Worm (Caenorhabditis elegans) whole organism, young adult: ENCODE measurements around the gene ppt-1.
A peak's percentile ranks its signal among the peaks of the same experiment; 100 is the strongest.
"Not testable (repeated sequence)": the region's sequence is repeated elsewhere in the genome, so short reads cannot be mapped to it uniquely, and the experiment has no call there.

ENCODE experiments used
- C06A6.2 ChIP-seq: fragments of 200-800 bp; sonication (Bioruptor generic); conservative IDR thresholded peaks from 2 replicates; pipeline ENCODE4 v1.3.6; 2022; ENCODE audit warnings: missing genetic modification characterization, missing compliant biosample characterization
- F49E8.2 ChIP-seq: sonication (generic microtip); optimal IDR thresholded peaks from 3 replicates; lab custom pipeline; 2017; ENCODE audit warnings: missing genetic modification characterization, mild to moderate bottlenecking, missing compliant biosample characterization, antibody characterized with exemption, moderate library complexity; ENCODE audit not compliant: insufficient read depth
- Y67H2A.10 ChIP-seq: fragments of 200-800 bp; sonication (Bioruptor generic); conservative IDR thresholded peaks from 2 replicates; pipeline ENCODE4 v1.3.6; 2022; ENCODE audit warnings: missing genetic modification reagents, missing genetic modification characterization, missing compliant biosample characterization
- attf-3 ChIP-seq: fragments of 200-800 bp; sonication (Bioruptor generic); conservative IDR thresholded peaks from 2 replicates; pipeline ENCODE4 v1.3.6; 2022; ENCODE audit warnings: missing genetic modification reagents, missing genetic modification characterization, missing compliant biosample characterization
- nhr-80 ChIP-seq: sonication (generic microtip); optimal IDR thresholded peaks from 2 replicates; lab custom pipeline; 2016; ENCODE audit warnings: missing genetic modification characterization, missing compliant biosample characterization
- rec-8 ChIP-seq, 2 experiments: sonication (generic microtip); optimal IDR thresholded peaks; 2 replicates each; lab custom pipeline; 2016; ENCODE audit warnings: mild to moderate bottlenecking in 2 of 2, missing genetic modification characterization in 2 of 2, missing genetic modification reagents in 2 of 2, missing genotype in 2 of 2, missing biosample characterization in 1 of 2, missing compliant biosample characterization in 1 of 2, moderate library complexity in 1 of 2
- tbx-9 ChIP-seq: sonication (generic microtip); optimal IDR thresholded peaks from 2 replicates; lab custom pipeline; 2016; ENCODE audit warnings: borderline replicate concordance, missing genetic modification characterization, inconsistent platforms, missing compliant biosample characterization
- ztf-28 ChIP-seq: fragments of 200-800 bp; sonication (Bioruptor generic); IDR thresholded peaks from 2 replicates; pipeline ENCODE4 v1.3.6; 2022; ENCODE audit warnings: missing genetic modification reagents, missing genetic modification characterization, missing compliant biosample characterization

ppt-1 gene

DNA sequence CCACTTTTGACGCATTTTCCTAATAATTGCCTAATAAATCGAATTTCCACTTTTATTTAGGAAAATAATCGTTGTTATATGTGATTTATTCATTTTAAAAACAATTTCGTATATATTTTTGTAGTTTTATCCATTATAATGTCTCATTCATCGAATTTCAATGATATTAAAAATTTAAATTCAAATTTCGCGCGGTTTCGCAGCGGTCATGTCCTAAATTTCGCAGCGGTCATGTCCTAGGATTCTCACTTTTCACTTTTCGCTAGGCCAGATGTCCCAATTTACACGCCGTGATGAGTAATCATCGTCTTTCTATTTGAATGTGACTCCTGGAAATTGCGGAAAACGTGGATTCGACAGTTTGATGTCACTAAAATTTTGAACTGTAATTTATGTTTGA lies 44.4 kb downstream of the ppt-1 start, which contains the start of gene ZK1055.4:
Gene ZK1055.4 (plus strand): TSS at position 301 of the 400 bp plus-strand sequence.
- not testable (repeated sequence) for TF ChIP-seq rec-8 (tag; optimal IDR thresholded peaks at IDR 0.05; lab: Kevin White, UChicago); tbx-9 (tag; lab: Kevin White, UChicago); F49E8.2
- TF ChIP-seq, all 124 proteins: peak for 0; not testable (repeated sequence) for 124

- TF ChIP-seq Y67H2A.10 (GFP tag; lab: Robert Waterston, UW): no peak
- peak; percentile 59 for TF ChIP-seq nhr-80 (tag; lab: Kevin White, UChicago)
- no peak for TF ChIP-seq C06A6.2 (GFP tag; lab: Robert Waterston, UW)
- no peak for TF ChIP-seq ztf-28 (GFP tag; lab: Robert Waterston, UW)
Observed at ce11 chrV:6579992-6580391, 46.2 kb downstream of the ppt-1 start, which contains the start of gene EGAP9.3. TSS of gene EGAP9.3 (minus strand) at chrV:6580122.

ce11 chrV:6576567-6576966 lies 49.6 kb downstream of the ppt-1 start, which contains the start of gene EGAP9.4:
TSS of gene EGAP9.4 (plus strand) at chrV:6576867.
- no peak for TF ChIP-seq rec-8 (tag; optimal IDR thresholded peaks at IDR 0.05; lab: Kevin White, UChicago)

ce11 chrV:6575406-6576130 lies 50.6 kb downstream of the ppt-1 start, which contains the start of gene fut-2:
TSS of gene fut-2 (minus strand) at chrV:6575890.
- TF ChIP-seq nhr-80 (tag; lab: Kevin White, UChicago): peak; percentile 84
- no peak for TF ChIP-seq attf-3 (GFP tag; lab: Robert Waterston, UW)
